Worm (Caenorhabditis elegans) whole organism, L1 larva: ENCODE measurements around the gene ifet-1.

Experiments
- C04F5.9 ChIP-seq: sonication (generic microtip); optimal IDR thresholded peaks from 2 replicates; lab custom pipeline; 2016; ENCODE audit warnings: missing genetic modification characterization, missing compliant biosample characterization
- C16A3.4 ChIP-seq: fragments of 150-350 bp; optimal IDR thresholded peaks from 2 replicates; lab custom pipeline; 2014; ENCODE audit warnings: missing biosample characterization, missing genetic modification characterization
- C34B4.2 ChIP-seq: sonication (generic microtip); optimal IDR thresholded peaks from 2 replicates; lab custom pipeline; 2017; ENCODE audit warnings: mild to moderate bottlenecking, missing genetic modification characterization, missing compliant biosample characterization
- Y116A8C.19 ChIP-seq: sonication (generic microtip); optimal IDR thresholded peaks from 2 replicates; lab custom pipeline; 2016; ENCODE audit warnings: missing compliant biosample characterization, missing genetic modification characterization, borderline replicate concordance
- aly-2 ChIP-seq: fragments of 150-350 bp; optimal IDR thresholded peaks from 2 replicates; lab custom pipeline; 2014; ENCODE audit warnings: missing biosample characterization, missing genetic modification characterization
- ama-1 ChIP-seq: fragments of 150-350 bp; optimal IDR thresholded peaks from 2 replicates; lab custom pipeline; 2014
- ceh-8 ChIP-seq: fragments of 200-800 bp; sonication (Bioruptor generic); optimal IDR thresholded peaks from 2 replicates; lab custom pipeline; 2018; ENCODE audit warnings: mild to moderate bottlenecking, missing genetic modification characterization, moderate library complexity, missing compliant biosample characterization
- ceh-82 ChIP-seq, 3 experiments: fragments of 150-350 bp in 1 of 3; sonication (generic microtip) in 2 of 3; optimal IDR thresholded peaks; 2 replicates each; lab custom pipeline; 2014 to 2017; ENCODE audit warnings: missing biosample characterization in 3 of 3, missing genetic modification characterization in 3 of 3
- ceh-88 ChIP-seq: fragments of 200-800 bp; sonication (Bioruptor generic); IDR thresholded peaks from 2 replicates; pipeline ENCODE4 v1.3.6; 2022; ENCODE audit warnings: missing genetic modification characterization, missing compliant biosample characterization
- ceh-90 ChIP-seq: sonication (generic microtip); optimal IDR thresholded peaks from 2 replicates; lab custom pipeline; 2016; ENCODE audit warnings: missing genetic modification characterization, missing compliant biosample characterization
- ces-1 ChIP-seq: fragments of 150-350 bp; optimal IDR thresholded peaks from 2 replicates; lab custom pipeline; 2014; ENCODE audit warnings: missing biosample characterization, missing genetic modification reagents, missing genetic modification characterization
- dpl-1 ChIP-seq, 3 experiments: fragments of 150-350 bp in 2 of 3; sonication (generic microtip) in 1 of 3; optimal IDR thresholded peaks; 2 replicates each; lab custom pipeline; 2014 to 2017; ENCODE audit warnings: missing biosample characterization in 3 of 3, missing genetic modification characterization in 3 of 3, missing genetic modification reagents in 3 of 3
- dsc-1 ChIP-seq: sonication (generic microtip); optimal IDR thresholded peaks from 2 replicates; lab custom pipeline; 2016; ENCODE audit warnings: mild to moderate bottlenecking, missing genetic modification characterization, missing compliant biosample characterization
- efl-1 ChIP-seq, 4 experiments: fragments of 150-350 bp; optimal IDR thresholded peaks in 3 of 4; peaks in 1 of 4; 1 replicate in 1 of 4; 2 replicates in 3 of 4; lab custom pipeline; 2014; ENCODE audit warnings: missing biosample characterization in 2 of 4, missing genetic modification characterization in 2 of 4, missing genetic modification reagents in 2 of 4
- efl-3 ChIP-seq: fragments of 200-800 bp; sonication (Bioruptor generic); optimal IDR thresholded peaks from 2 replicates; lab custom pipeline; 2018; ENCODE audit warnings: mild to moderate bottlenecking, missing genetic modification characterization, missing compliant biosample characterization
- egl-13 ChIP-seq: sonication (generic microtip); optimal IDR thresholded peaks from 2 replicates; lab custom pipeline; 2016; ENCODE audit warnings: missing genotype, missing genetic modification reagents, missing genetic modification characterization, missing compliant biosample characterization
- egl-27 ChIP-seq, 2 experiments: fragments of 150-350 bp in 1 of 2; sonication (generic microtip); optimal IDR thresholded peaks; 3 replicates each; lab custom pipeline; 2017 to 2018; ENCODE audit warnings: missing biosample characterization in 2 of 2, missing genetic modification characterization in 2 of 2, missing genetic modification reagents in 2 of 2
- elt-3 ChIP-seq, 6 experiments: fragments of 150-350 bp in 1 of 6; sonication (generic microtip); optimal IDR thresholded peaks; 2 replicates each; lab custom pipeline; 2017 to 2018; ENCODE audit warnings: missing biosample characterization in 6 of 6, missing genetic modification characterization in 6 of 6, inconsistent platforms in 1 of 6
- ets-5 ChIP-seq: fragments of 200-800 bp; sonication (Bioruptor generic); IDR thresholded peaks from 2 replicates; pipeline ENCODE4 v1.3.6; 2022; ENCODE audit warnings: missing genetic modification characterization, missing compliant biosample characterization
- fkh-10 ChIP-seq: sonication (generic microtip); optimal IDR thresholded peaks from 2 replicates; lab custom pipeline; 2017; ENCODE audit warnings: missing biosample characterization, missing genetic modification reagents, missing genetic modification characterization
- fkh-8 ChIP-seq: sonication (generic microtip); optimal IDR thresholded peaks from 2 replicates; lab custom pipeline; 2016; ENCODE audit warnings: mild to moderate bottlenecking, missing genetic modification characterization, missing compliant biosample characterization
- fos-1 ChIP-seq: fragments of 150-350 bp; optimal IDR thresholded peaks from 2 replicates; lab custom pipeline; 2014; ENCODE audit warnings: missing biosample characterization, missing genetic modification characterization
- hlh-4 ChIP-seq: sonication (generic microtip); optimal IDR thresholded peaks from 2 replicates; lab custom pipeline; 2016; ENCODE audit warnings: mild to moderate bottlenecking, missing genetic modification characterization, missing compliant biosample characterization
- irx-1 ChIP-seq: sonication (generic microtip); optimal IDR thresholded peaks from 2 replicates; lab custom pipeline; 2016; ENCODE audit warnings: missing genetic modification characterization, missing compliant biosample characterization
- jun-1 ChIP-seq: fragments of 150-350 bp; optimal IDR thresholded peaks from 2 replicates; lab custom pipeline; 2014; ENCODE audit warnings: missing biosample characterization, missing genetic modification reagents, missing genetic modification characterization
- lin-13 ChIP-seq: fragments of 150-350 bp; optimal IDR thresholded peaks from 2 replicates; lab custom pipeline; 2014; ENCODE audit warnings: missing biosample characterization, missing genetic modification reagents, missing genetic modification characterization
- lin-14 ChIP-seq: fragments of 200-800 bp; sonication (Bioruptor generic); optimal IDR thresholded peaks from 2 replicates; lab custom pipeline; 2018; ENCODE audit warnings: mild to moderate bottlenecking, missing genetic modification characterization, moderate library complexity, missing compliant biosample characterization
- lin-15B ChIP-seq: fragments of 150-350 bp; sonication (generic microtip); optimal IDR thresholded peaks from 3 replicates; lab custom pipeline; 2014; ENCODE audit warnings: missing biosample characterization, missing genetic modification characterization
- lin-39 ChIP-seq: fragments of 150-350 bp; optimal IDR thresholded peaks from 2 replicates; lab custom pipeline; 2014; ENCODE audit warnings: missing biosample characterization, missing genetic modification reagents, missing genetic modification characterization
- lir-3 ChIP-seq: sonication (generic microtip); optimal IDR thresholded peaks from 2 replicates; lab custom pipeline; 2016; ENCODE audit warnings: mild to moderate bottlenecking, missing genetic modification characterization, moderate library complexity, missing compliant biosample characterization; ENCODE audit not compliant: poor library complexity
- lsy-2 ChIP-seq, 2 experiments: fragments of 150-350 bp; optimal IDR thresholded peaks; 2 replicates each; lab custom pipeline; 2014; ENCODE audit warnings: missing biosample characterization in 2 of 2, missing genetic modification characterization in 2 of 2
- mab-9 ChIP-seq: fragments of 200-800 bp; sonication (Bioruptor generic); IDR thresholded peaks from 2 replicates; pipeline ENCODE4 v1.3.6; 2022; ENCODE audit warnings: missing genetic modification reagents, missing genetic modification characterization, missing compliant biosample characterization
- mdl-1 ChIP-seq, 2 experiments: fragments of 150-350 bp; optimal IDR thresholded peaks; 2 replicates each; lab custom pipeline; 2014 to 2017; ENCODE audit warnings: missing biosample characterization in 2 of 2, missing genetic modification characterization in 2 of 2, inconsistent platforms in 1 of 2
- nhr-19 ChIP-seq: fragments of 200-800 bp; sonication (Bioruptor generic); conservative IDR thresholded peaks from 2 replicates; pipeline ENCODE4 v1.3.6; 2022; ENCODE audit warnings: missing genetic modification characterization, missing compliant biosample characterization
- nhr-20 ChIP-seq: sonication (generic microtip); optimal IDR thresholded peaks from 2 replicates; lab custom pipeline; 2016; ENCODE audit warnings: mild to moderate bottlenecking, missing genetic modification characterization, missing compliant biosample characterization
- nhr-237 ChIP-seq: fragments of 150-350 bp; optimal IDR thresholded peaks from 2 replicates; lab custom pipeline; 2014; ENCODE audit warnings: missing biosample characterization, missing genetic modification characterization
- nhr-47 ChIP-seq: sonication (generic microtip); optimal IDR thresholded peaks from 2 replicates; lab custom pipeline; 2016; ENCODE audit warnings: mild to moderate bottlenecking, missing genetic modification characterization, moderate library complexity, missing compliant biosample characterization
- nhr-71 ChIP-seq: sonication (generic microtip); optimal IDR thresholded peaks from 2 replicates; lab custom pipeline; 2016; ENCODE audit warnings: mild to moderate bottlenecking, missing genetic modification characterization, moderate library complexity, missing compliant biosample characterization
- nhr-77 ChIP-seq: fragments of 150-350 bp; optimal IDR thresholded peaks from 2 replicates; lab custom pipeline; 2014; ENCODE audit warnings: missing biosample characterization, missing genetic modification characterization
- nhr-85 ChIP-seq: sonication (generic microtip); peaks from one replicate; lab custom pipeline; 2016; ENCODE audit warnings: missing genetic modification characterization, inconsistent platforms, missing compliant biosample characterization
- nhr-90 ChIP-seq: sonication (generic microtip); optimal IDR thresholded peaks from 2 replicates; lab custom pipeline; 2016; ENCODE audit warnings: mild to moderate bottlenecking, missing genetic modification characterization, missing compliant biosample characterization; ENCODE audit not compliant: poor library complexity
- pag-3 ChIP-seq: sonication (generic microtip); optimal IDR thresholded peaks from 2 replicates; lab custom pipeline; 2017; ENCODE audit warnings: missing genetic modification characterization, mild to moderate bottlenecking, missing compliant biosample characterization, antibody characterized with exemption, borderline replicate concordance; ENCODE audit not compliant: insufficient read depth
- pax-3 ChIP-seq: fragments of 200-800 bp; sonication (Bioruptor generic); optimal IDR thresholded peaks from 2 replicates; lab custom pipeline; 2018; ENCODE audit warnings: mild to moderate bottlenecking, missing genetic modification characterization, moderate library complexity, missing compliant biosample characterization
- skn-1 ChIP-seq: fragments of 150-350 bp; optimal IDR thresholded peaks from 2 replicates; lab custom pipeline; 2014; ENCODE audit warnings: missing biosample characterization, missing genetic modification characterization
- snpc-4 ChIP-seq: fragments of 150-350 bp; optimal IDR thresholded peaks from 2 replicates; lab custom pipeline; 2014; ENCODE audit warnings: missing biosample characterization, missing genetic modification characterization
- swsn-7 ChIP-seq: sonication (generic microtip); optimal IDR thresholded peaks from 2 replicates; lab custom pipeline; 2016; ENCODE audit warnings: missing genetic modification characterization, missing compliant biosample characterization
- tbx-2 ChIP-seq: sonication (generic microtip); optimal IDR thresholded peaks from 2 replicates; lab custom pipeline; 2016; ENCODE audit warnings: missing genetic modification characterization, missing compliant biosample characterization
- tlp-1 ChIP-seq: fragments of 150-350 bp; optimal IDR thresholded peaks from 2 replicates; lab custom pipeline; 2014; ENCODE audit warnings: missing biosample characterization, missing genetic modification characterization
- unc-98 ChIP-seq: fragments of 200-800 bp; sonication (Bioruptor generic); IDR thresholded peaks from 2 replicates; pipeline ENCODE4 v1.3.6; 2022; ENCODE audit warnings: missing genetic modification characterization, missing compliant biosample characterization
- xbp-1 ChIP-seq: sonication (generic microtip); optimal IDR thresholded peaks from 2 replicates; lab custom pipeline; 2016; ENCODE audit warnings: missing genetic modification characterization, missing compliant biosample characterization
- zag-1 ChIP-seq: fragments of 150-350 bp; optimal IDR thresholded peaks from 2 replicates; lab custom pipeline; 2014; ENCODE audit warnings: missing biosample characterization, missing genetic modification characterization
- ztf-11 ChIP-seq, 2 experiments: sonication (generic microtip); optimal IDR thresholded peaks; 2 replicates each; lab custom pipeline; 2016 to 2017; ENCODE audit warnings: missing genetic modification characterization in 2 of 2, missing biosample characterization in 1 of 2, missing compliant biosample characterization in 1 of 2

Gene ifet-1

ce11 chrIII:4504358-4504757 lies 29.4 kb upstream of the ifet-1 start:
- TF ChIP-seq pax-3 (tag; lab: Kevin White, UChicago), result no peak
- no peak for TF ChIP-seq lin-15B (tag; lab: Kevin White, UChicago)
- TF ChIP-seq dpl-1 (GFP tag; optimal IDR thresholded peaks at IDR 0.05; lab: Kevin White, UChicago), result peak; percentile 14 to 28 (median 24)
- TF ChIP-seq nhr-90 (tag; lab: Kevin White, UChicago), result no peak
- TF ChIP-seq pag-3 (tag; lab: Kevin White, UChicago), result no peak
- no peak for TF ChIP-seq nhr-85 (tag; lab: Kevin White, UChicago)
- TF ChIP-seq jun-1 (tag; lab: Kevin White, UChicago), result no peak
- TF ChIP-seq mdl-1 (tag; optimal IDR thresholded peaks at IDR 0.05; lab: Kevin White, UChicago), result peak in 1 of 2 experiments; percentile 34
- peak; percentile 5 to 70 (median 33) for TF ChIP-seq ceh-82 (tag; optimal IDR thresholded peaks at IDR 0.05; lab: Kevin White, UChicago)
- no peak for TF ChIP-seq unc-98
- TF ChIP-seq ceh-88 (GFP tag; lab: Robert Waterston, UW), result no peak
- TF ChIP-seq C34B4.2 (tag; lab: Kevin White, UChicago), result no peak
- TF ChIP-seq snpc-4 (tag; lab: Kevin White, UChicago), result no peak
- peak; percentile 71 for TF ChIP-seq nhr-71 (tag; lab: Kevin White, UChicago)
- peak; percentile 45 for TF ChIP-seq xbp-1 (tag; lab: Kevin White, UChicago)
- peak; percentile 50 for TF ChIP-seq tbx-2
- TF ChIP-seq efl-1 (optimal IDR thresholded peaks at IDR 0.05; lab: Kevin White, UChicago), result peak; percentile 42 to 49
- TF ChIP-seq efl-1 (GFP tag; optimal IDR thresholded peaks at IDR 0.05 in 1 of 2; lab: Kevin White, UChicago), result peak in 1 of 2 experiments; percentile 24
- TF ChIP-seq aly-2 (tag; lab: Kevin White, UChicago), result peak; percentile 32
- peak; percentile 56 for TF ChIP-seq nhr-77 (tag; lab: Kevin White, UChicago)
- peak; percentile 54 for TF ChIP-seq fkh-10 (GFP tag; lab: Kevin White, UChicago)
- TF ChIP-seq dsc-1 (tag; lab: Kevin White, UChicago), result peak; percentile 63
- peak in 1 of 2 experiments; percentile 83 for TF ChIP-seq lsy-2 (tag; optimal IDR thresholded peaks at IDR 0.05; lab: Kevin White, UChicago)
- no peak for TF ChIP-seq lin-13
- TF ChIP-seq elt-3 (tag; optimal IDR thresholded peaks at IDR 0.05; lab: Kevin White, UChicago), result no peak
- peak; percentile 74 for TF ChIP-seq skn-1
- no peak for TF ChIP-seq lir-3
- no peak for TF ChIP-seq tlp-1 (tag; lab: Kevin White, UChicago)
- TF ChIP-seq nhr-19 (GFP tag; lab: Robert Waterston, UW), result no peak
- peak; percentile 86 for TF ChIP-seq lin-14 (GFP tag; lab: Kevin White, UChicago)
- TF ChIP-seq swsn-7 (tag; lab: Kevin White, UChicago), result peak; percentile 58
- no peak for TF ChIP-seq ztf-11 (tag; optimal IDR thresholded peaks at IDR 0.05; lab: Kevin White, UChicago)
- peak; percentile 29 for TF ChIP-seq nhr-237 (tag; lab: Kevin White, UChicago)
- TF ChIP-seq Y116A8C.19, result no peak
- TF ChIP-seq efl-3 (GFP tag; lab: Kevin White, UChicago), result no peak
- TF ChIP-seq fos-1 (tag; lab: Kevin White, UChicago), result peak; percentile 44
- peak in 1 of 2 experiments; percentile 13 for TF ChIP-seq egl-27 (tag; optimal IDR thresholded peaks at IDR 0.05; lab: Kevin White, UChicago)
- no peak for TF ChIP-seq ceh-8 (GFP tag; lab: Kevin White, UChicago)
- peak; percentile 60 for TF ChIP-seq nhr-47
- no peak for TF ChIP-seq hlh-4 (tag; lab: Kevin White, UChicago)
- peak; percentile 25 for TF ChIP-seq nhr-20 (tag; lab: Kevin White, UChicago)
- no peak for TF ChIP-seq ets-5 (GFP tag; lab: Robert Waterston, UW)
- no peak for TF ChIP-seq egl-13
- TF ChIP-seq zag-1 (tag; lab: Kevin White, UChicago), result no peak
- TF ChIP-seq ces-1, result no peak
- TF ChIP-seq mab-9 (GFP tag; lab: Robert Waterston, UW), result no peak
- peak; percentile 31 for TF ChIP-seq C16A3.4
- TF ChIP-seq C04F5.9 (tag; lab: Kevin White, UChicago), result no peak
- TF ChIP-seq lin-39 (tag; lab: Kevin White, UChicago), result no peak
- no peak for TF ChIP-seq ceh-90
- peak; percentile 88 for TF ChIP-seq fkh-8
- peak; percentile 45 for TF ChIP-seq irx-1 (tag; lab: Kevin White, UChicago)
- TF ChIP-seq ama-1 (lab: Kevin White, UChicago), result no peak
